Fruit fly (Drosophila melanogaster) S2 (cell line): ENCODE results near the gene ND-B22.
A peak's percentile ranks its signal among the peaks of the same experiment; 100 is the strongest.

ENCODE experiments used
- CG8478 ChIP-seq: fragments of >200 bp; optimal IDR thresholded peaks from 2 replicates; lab custom pipeline; 2018
- CTCF ChIP-seq, 2 experiments: fragments of >200 bp; optimal IDR thresholded peaks; 2 replicates each; lab custom pipeline; 2018

Gene ND-B22

dm6 chr2L:13373435-13374242 is 2.7 kb upstream of the ND-B22 start, which contains the start of the genes Bdp1 and CG6565:
Gene Bdp1, minus strand, starts transcription at chr2L:13373890.
Gene CG6565, plus strand, starts transcription at chr2L:13374019.
- no peak for TF ChIP-seq CG8478 (lab: Kevin White, UChicago)
- no peak for TF ChIP-seq CTCF (optimal IDR thresholded peaks at IDR 0.05; lab: Kevin White, UChicago)

- TF ChIP-seq CTCF (optimal IDR thresholded peaks at IDR 0.05; lab: Kevin White, UChicago), result no peak
- no peak for TF ChIP-seq CG8478 (lab: Kevin White, UChicago)
Observed at dm6 chr2L:13368940-13369339, 2.0 kb downstream of the ND-B22 start, which contains the start of gene CG31855. Gene CG31855, plus strand, starts transcription at chr2L:13369204.

dm6 chr2L:13367378-13367777 is 3.5 kb downstream of the ND-B22 start, which contains the start of gene Tap42:
Gene Tap42, plus strand, starts transcription at chr2L:13367617.
- TF ChIP-seq CTCF (optimal IDR thresholded peaks at IDR 0.05; lab: Kevin White, UChicago) (no peak), CG8478 (lab: Kevin White, UChicago) (no peak)

- TF ChIP-seq CG8478 (lab: Kevin White, UChicago) (no peak), CTCF (optimal IDR thresholded peaks at IDR 0.05; lab: Kevin White, UChicago) (no peak)
Observed at dm6 chr2L:13366109-13366747, 4.7 kb downstream of the ND-B22 start, which contains the start of the genes Nnp-1 and Grx3. Gene Nnp-1, minus strand, starts transcription at chr2L:13366189. Gene Grx3, plus strand, starts transcription at chr2L:13366447.

- TF ChIP-seq CG8478 (lab: Kevin White, UChicago) (no peak), CTCF (optimal IDR thresholded peaks at IDR 0.05; lab: Kevin White, UChicago) (no peak)
Observed at dm6 chr2L:13362953-13363352, 8.0 kb downstream of the ND-B22 start.

dm6 chr2L:13361465-13361864 is 9.4 kb downstream of the ND-B22 start, which contains the start of gene CG9377:
Gene CG9377, minus strand, starts transcription at chr2L:13361565.
- TF ChIP-seq CG8478 (lab: Kevin White, UChicago) (no peak), CTCF (optimal IDR thresholded peaks at IDR 0.05; lab: Kevin White, UChicago) (no peak)

- no peak for TF ChIP-seq CG8478 (lab: Kevin White, UChicago)
Observed at dm6 chr2L:13354580-13355347, 16.1 kb downstream of the ND-B22 start, which contains the start of gene CG9395. Gene CG9395, minus strand, starts transcription at chr2L:13355073.

- no peak for TF ChIP-seq CG8478 (lab: Kevin White, UChicago)
Observed at dm6 chr2L:13349237-13349902, 21.5 kb downstream of the ND-B22 start.

- TF ChIP-seq CTCF (optimal IDR thresholded peaks at IDR 0.05; lab: Kevin White, UChicago) (no peak), CG8478 (lab: Kevin White, UChicago) (no peak)
Observed at dm6 chr2L:13347473-13347872, 23.4 kb downstream of the ND-B22 start, which contains the start of gene CG16826. Gene CG16826, plus strand, starts transcription at chr2L:13347773.

dm6 chr2L:13332736-13333135 is 38.2 kb downstream of the ND-B22 start:
- TF ChIP-seq CG8478 (lab: Kevin White, UChicago) (no peak), CTCF (optimal IDR thresholded peaks at IDR 0.05; lab: Kevin White, UChicago) (no peak)

dm6 chr2L:13331868-13332544 is 38.9 kb downstream of the ND-B22 start:
- no peak for TF ChIP-seq CG8478 (lab: Kevin White, UChicago)
- no peak for TF ChIP-seq CTCF (optimal IDR thresholded peaks at IDR 0.05; lab: Kevin White, UChicago)

- TF ChIP-seq CTCF (optimal IDR thresholded peaks at IDR 0.05; lab: Kevin White, UChicago), result no peak
- TF ChIP-seq CG8478 (lab: Kevin White, UChicago), result no peak
Observed at dm6 chr2L:13331021-13331420, 39.9 kb downstream of the ND-B22 start, which contains the start of gene hbt. Gene hbt, minus strand, starts transcription at chr2L:13331121.

dm6 chr2L:13325823-13326222 is 45.1 kb downstream of the ND-B22 start:
- peak; percentile 61 to 71 for TF ChIP-seq CTCF (optimal IDR thresholded peaks at IDR 0.05; lab: Kevin White, UChicago)
- no peak for TF ChIP-seq CG8478 (lab: Kevin White, UChicago)
